Worm (Caenorhabditis elegans) whole organism, L4 larva: Measurements from ENCODE around the gene mks-5.
A peak's percentile ranks its signal among the peaks of the same experiment; 100 is the strongest.

ENCODE experiments used
- F26F4.8 ChIP-seq: fragments of 200-800 bp; sonication (Bioruptor generic); conservative IDR thresholded peaks from 2 replicates; pipeline ENCODE4 v1.3.6; 2022; ENCODE audit warnings: missing genetic modification characterization, missing compliant biosample characterization
- T20F7.1 ChIP-seq: fragments of 200-800 bp; sonication (Bioruptor generic); optimal IDR thresholded peaks from 2 replicates; lab custom pipeline; 2018; ENCODE audit warnings: mild to moderate bottlenecking, missing genetic modification characterization, missing compliant biosample characterization
- Y105C5A.15 ChIP-seq: fragments of 200-800 bp; sonication (Bioruptor generic); IDR thresholded peaks from 2 replicates; pipeline ENCODE4 v1.3.6; 2022; ENCODE audit warnings: missing genetic modification characterization, missing compliant biosample characterization
- Y48G9A.11 ChIP-seq: fragments of 200-800 bp; sonication (Bioruptor generic); IDR thresholded peaks from 2 replicates; pipeline ENCODE4 v1.3.6; 2022; ENCODE audit warnings: missing genetic modification reagents, missing genetic modification characterization, missing compliant biosample characterization
- ZK337.2 ChIP-seq: fragments of 200-800 bp; sonication (Bioruptor generic); IDR thresholded peaks from 2 replicates; pipeline ENCODE4 v1.3.6; 2022; ENCODE audit warnings: missing genetic modification reagents, missing genetic modification characterization, missing compliant biosample characterization
- aha-1 ChIP-seq: fragments of 150-350 bp; peaks from one replicate; lab custom pipeline; 2014; ENCODE audit warnings: missing biosample characterization, missing genetic modification characterization
- ceh-20 ChIP-seq: fragments of 200-800 bp; sonication (Bioruptor generic); IDR thresholded peaks from 2 replicates; pipeline ENCODE4 v1.3.6; 2022; ENCODE audit warnings: missing genetic modification reagents, missing genetic modification characterization, missing compliant biosample characterization
- ceh-44 ChIP-seq: fragments of 200-800 bp; sonication (Bioruptor generic); IDR thresholded peaks from 2 replicates; pipeline ENCODE4 v1.3.6; 2022; ENCODE audit warnings: missing genetic modification reagents, missing genetic modification characterization, missing compliant biosample characterization
- ces-1 ChIP-seq: fragments of 150-350 bp; sonication (generic microtip); optimal IDR thresholded peaks from 4 replicates; lab custom pipeline; 2014; ENCODE audit warnings: missing biosample characterization, missing genetic modification reagents, missing genetic modification characterization
- ctbp-1 ChIP-seq: fragments of 200-800 bp; sonication (Bioruptor generic); IDR thresholded peaks from 2 replicates; pipeline ENCODE4 v1.3.6; 2022; ENCODE audit warnings: missing genetic modification reagents, missing genetic modification characterization, missing compliant biosample characterization
- daf-16 ChIP-seq, 3 experiments: sonication (generic microtip); optimal IDR thresholded peaks; 2 replicates each; lab custom pipeline; 2016 to 2017; ENCODE audit warnings: missing genetic modification characterization in 3 of 3, missing genetic modification reagents in 3 of 3, mild to moderate bottlenecking in 2 of 3, missing compliant biosample characterization in 2 of 3, missing biosample characterization in 1 of 3, moderate library complexity in 1 of 3
- daf-19 ChIP-seq: fragments of 200-800 bp; sonication (Bioruptor generic); conservative IDR thresholded peaks from 2 replicates; pipeline ENCODE4 v1.3.6; 2022; ENCODE audit warnings: missing genetic modification characterization, missing compliant biosample characterization
- dmd-6 ChIP-seq: fragments of 200-800 bp; sonication (Bioruptor generic); IDR thresholded peaks from 2 replicates; pipeline ENCODE4 v1.3.6; 2022; ENCODE audit warnings: missing genetic modification reagents, missing genetic modification characterization, missing compliant biosample characterization
- dpl-1 ChIP-seq: fragments of 150-350 bp; optimal IDR thresholded peaks from 2 replicates; lab custom pipeline; 2014; ENCODE audit warnings: missing biosample characterization, missing genetic modification reagents, missing genetic modification characterization
- duxl-1 ChIP-seq: sonication (generic microtip); optimal IDR thresholded peaks from 2 replicates; lab custom pipeline; 2016; ENCODE audit warnings: mild to moderate bottlenecking, missing genetic modification characterization, moderate library complexity, missing compliant biosample characterization; ENCODE audit not compliant: poor library complexity
- fkh-10 ChIP-seq: fragments of 150-350 bp; optimal IDR thresholded peaks from 2 replicates; lab custom pipeline; 2014; ENCODE audit warnings: missing biosample characterization, missing genetic modification reagents, missing genetic modification characterization
- lin-29 ChIP-seq: fragments of 200-800 bp; sonication (Bioruptor generic); IDR thresholded peaks from 2 replicates; pipeline ENCODE4 v1.3.6; 2022; ENCODE audit warnings: missing genetic modification reagents, missing genetic modification characterization, missing compliant biosample characterization
- lsy-2 ChIP-seq, 2 experiments: fragments of 150-350 bp in 1 of 2; sonication (generic microtip) in 1 of 2; optimal IDR thresholded peaks; 2 replicates each; lab custom pipeline; 2014 to 2017; ENCODE audit warnings: missing biosample characterization in 2 of 2, missing genetic modification characterization in 2 of 2
- mdt-29 ChIP-seq: fragments of 200-800 bp; sonication (Bioruptor generic); IDR thresholded peaks from 2 replicates; pipeline ENCODE4 v1.3.6; 2022; ENCODE audit warnings: missing genetic modification reagents, missing genetic modification characterization, missing compliant biosample characterization
- mxl-3 ChIP-seq: fragments of 200-800 bp; sonication (Bioruptor generic); optimal IDR thresholded peaks from 2 replicates; lab custom pipeline; 2018; ENCODE audit warnings: mild to moderate bottlenecking, missing genetic modification characterization, missing compliant biosample characterization
- nhr-102 ChIP-seq: sonication (generic microtip); optimal IDR thresholded peaks from 2 replicates; lab custom pipeline; 2016; ENCODE audit warnings: mild to moderate bottlenecking, missing genetic modification characterization, moderate library complexity, missing compliant biosample characterization
- nhr-25 ChIP-seq: sonication (generic microtip); optimal IDR thresholded peaks from 2 replicates; lab custom pipeline; 2017; ENCODE audit warnings: missing genetic modification characterization, mild to moderate bottlenecking, missing compliant biosample characterization, antibody characterized with exemption, moderate library complexity, borderline replicate concordance; ENCODE audit not compliant: insufficient read depth
- nhr-28 ChIP-seq: fragments of 150-350 bp; optimal IDR thresholded peaks from 2 replicates; lab custom pipeline; 2014; ENCODE audit warnings: missing biosample characterization, missing genetic modification characterization
- nhr-41 ChIP-seq: fragments of 200-800 bp; sonication (Bioruptor generic); IDR thresholded peaks from 2 replicates; pipeline ENCODE4 v1.3.6; 2022; ENCODE audit warnings: missing genetic modification reagents, missing genetic modification characterization, missing compliant biosample characterization
- nhr-6 ChIP-seq: fragments of 150-350 bp; optimal IDR thresholded peaks from 2 replicates; lab custom pipeline; 2014; ENCODE audit warnings: missing biosample characterization, missing genetic modification characterization
- nhr-76 ChIP-seq: fragments of 150-350 bp; optimal IDR thresholded peaks from 2 replicates; lab custom pipeline; 2014; ENCODE audit warnings: missing biosample characterization, missing genetic modification characterization
- nhr-77 ChIP-seq: fragments of 150-350 bp; optimal IDR thresholded peaks from 2 replicates; lab custom pipeline; 2014; ENCODE audit warnings: missing biosample characterization, missing genetic modification characterization
- pqm-1 ChIP-seq: sonication (generic microtip); optimal IDR thresholded peaks from 2 replicates; lab custom pipeline; 2017; ENCODE audit warnings: missing biosample characterization, missing genetic modification characterization
- spr-1 ChIP-seq: sonication (generic microtip); optimal IDR thresholded peaks from 2 replicates; lab custom pipeline; 2016; ENCODE audit warnings: mild to moderate bottlenecking, missing genetic modification characterization, missing compliant biosample characterization
- spr-3 ChIP-seq: fragments of 200-800 bp; sonication (Bioruptor generic); optimal IDR thresholded peaks from 2 replicates; lab custom pipeline; 2018; ENCODE audit warnings: mild to moderate bottlenecking, missing genetic modification characterization, missing compliant biosample characterization
- unc-130 ChIP-seq: sonication (generic microtip); optimal IDR thresholded peaks from 2 replicates; lab custom pipeline; 2016; ENCODE audit warnings: missing genetic modification reagents, missing genetic modification characterization, missing compliant biosample characterization
- unc-39 ChIP-seq: sonication (generic microtip); optimal IDR thresholded peaks from 2 replicates; lab custom pipeline; 2017; ENCODE audit warnings: missing biosample characterization, missing genetic modification characterization
- unc-62 ChIP-seq, 3 experiments: fragments of 150-350 bp in 1 of 3; sonication (generic microtip); optimal IDR thresholded peaks in 2 of 3; peaks in 1 of 3; 1 replicate in 1 of 3; 2 replicates in 2 of 3; lab custom pipeline; 2014 to 2017; ENCODE audit warnings: missing biosample characterization in 3 of 3, missing genetic modification characterization in 3 of 3, missing genetic modification reagents in 3 of 3, missing genotype in 1 of 3
- zfp-2 ChIP-seq: sonication (generic microtip); optimal IDR thresholded peaks from 2 replicates; lab custom pipeline; 2016; ENCODE audit warnings: mild to moderate bottlenecking, missing genetic modification characterization, missing compliant biosample characterization
- zip-11 ChIP-seq: fragments of 200-800 bp; sonication (Bioruptor generic); IDR thresholded peaks from 2 replicates; pipeline ENCODE4 v1.3.6; 2022; ENCODE audit warnings: missing genetic modification characterization, missing compliant biosample characterization
- zip-2 ChIP-seq: fragments of 150-350 bp; optimal IDR thresholded peaks from 2 replicates; lab custom pipeline; 2014; ENCODE audit warnings: missing biosample characterization, missing genetic modification characterization

The mks-5 gene

DNA sequence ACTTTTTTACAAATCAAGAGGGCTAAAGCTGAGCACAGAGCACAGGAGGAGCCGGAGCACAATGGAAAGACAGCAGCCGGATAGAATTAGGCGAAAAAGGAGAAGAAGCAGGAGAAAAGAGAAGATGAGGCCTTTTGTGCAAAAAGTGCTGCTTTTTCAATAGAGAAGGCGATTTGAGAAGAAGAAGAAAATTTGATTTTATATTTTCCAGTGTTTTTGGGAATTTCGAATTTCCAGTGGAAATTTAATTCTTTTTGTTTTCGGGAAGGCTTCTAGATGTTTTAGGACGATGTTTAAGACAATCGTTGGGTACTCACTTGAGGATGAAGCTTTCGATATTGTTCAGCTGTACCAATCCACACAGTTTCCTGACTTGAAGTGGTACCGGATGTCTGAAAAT is 33.7 kb downstream of the mks-5 start:
- TF ChIP-seq ceh-20 (GFP tag; lab: Robert Waterston, UW), result no peak
- TF ChIP-seq fkh-10 (GFP tag; lab: Kevin White, UChicago), result peak; percentile 77
- TF ChIP-seq zip-11, result no peak
- TF ChIP-seq nhr-76, result no peak
- no peak for TF ChIP-seq spr-3 (GFP tag; lab: Kevin White, UChicago)
- TF ChIP-seq nhr-41 (GFP tag; lab: Robert Waterston, UW), result no peak

DNA sequence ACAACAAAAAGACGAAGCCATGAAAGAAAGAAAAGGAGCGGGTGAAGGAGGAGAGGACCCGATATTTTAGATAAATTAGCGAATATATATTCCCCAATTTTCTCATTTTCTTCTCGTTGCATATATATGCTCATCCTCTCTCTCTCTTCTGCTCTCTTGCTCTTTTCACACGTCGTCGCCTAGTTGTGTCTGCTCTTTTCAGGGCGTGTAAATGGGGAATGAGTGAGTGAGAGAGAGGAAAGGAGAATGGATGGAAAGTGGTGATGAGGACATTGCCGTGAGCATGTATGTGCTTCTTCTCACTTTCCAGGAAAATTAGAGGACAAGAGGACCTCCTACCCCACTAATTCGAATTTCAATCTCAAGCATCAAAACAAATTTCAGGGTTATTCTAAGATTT is 35.4 kb downstream of the mks-5 start:
- TF ChIP-seq T20F7.1 (GFP tag; lab: Kevin White, UChicago) (no peak), daf-19 (GFP tag; lab: Robert Waterston, UW) (no peak), zfp-2 (tag; lab: Kevin White, UChicago) (no peak), nhr-76 (no peak), spr-1 (tag; lab: Kevin White, UChicago) (no peak), mdt-29 (GFP tag; lab: Robert Waterston, UW) (no peak), mxl-3 (no peak)

DNA sequence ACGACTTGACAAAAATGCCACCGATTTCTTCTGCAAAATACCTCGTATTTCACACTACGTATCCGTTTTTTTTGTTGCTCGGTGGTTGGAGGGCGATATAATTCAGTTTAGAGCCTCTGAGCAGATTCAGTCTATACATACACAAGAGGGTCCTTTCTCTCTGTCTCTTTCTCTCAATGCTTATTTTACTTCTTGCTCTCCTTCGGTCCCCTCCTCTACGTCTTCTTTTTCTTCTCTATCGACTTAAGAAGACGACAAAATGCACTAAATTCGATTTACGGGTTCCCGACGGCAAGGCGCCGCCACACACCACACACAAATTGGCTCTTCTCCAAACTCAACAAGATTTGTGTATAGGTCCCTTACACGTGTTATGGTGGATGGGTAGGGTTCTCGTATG is 38.9 kb downstream of the mks-5 start:
- TF ChIP-seq ceh-44, result no peak
- TF ChIP-seq dmd-6 (GFP tag; lab: Robert Waterston, UW), result no peak
- TF ChIP-seq aha-1 (tag; lab: Kevin White, UChicago), result peak; percentile 26
- peak in 1 of 2 experiments; percentile 14 for TF ChIP-seq lsy-2 (tag; optimal IDR thresholded peaks at IDR 0.05; lab: Kevin White, UChicago)
- no peak for TF ChIP-seq duxl-1 (tag; lab: Kevin White, UChicago)
- peak; percentile 73 for TF ChIP-seq ctbp-1 (GFP tag; lab: Robert Waterston, UW)
- TF ChIP-seq Y105C5A.15 (GFP tag; lab: Robert Waterston, UW), result no peak
- TF ChIP-seq Y48G9A.11, result no peak
- peak; percentile 88 for TF ChIP-seq ces-1 (GFP tag; lab: Kevin White, UChicago)
- peak; percentile 86 for TF ChIP-seq fkh-10 (GFP tag; lab: Kevin White, UChicago)

DNA sequence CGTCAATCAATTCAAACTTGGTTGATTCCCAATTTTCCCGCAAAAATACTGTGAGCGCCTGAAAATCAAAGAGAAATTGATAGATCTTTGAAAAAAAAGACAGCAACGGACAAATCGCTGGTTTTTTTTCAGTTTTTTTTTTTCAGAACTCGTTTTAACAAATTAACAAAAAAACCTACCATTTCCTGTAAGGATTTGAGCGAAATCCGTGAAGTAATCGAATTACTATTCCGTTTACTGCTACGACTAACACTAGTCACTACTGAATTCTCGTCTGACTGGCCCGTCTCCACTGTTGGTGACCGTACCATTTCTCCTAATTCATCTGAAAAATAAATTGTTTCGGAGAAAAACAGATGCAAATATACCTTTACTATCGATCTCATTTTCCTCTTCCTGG is 39.4 kb downstream of the mks-5 start:
- TF ChIP-seq aha-1 (tag; lab: Kevin White, UChicago) (peak; percentile 92), lin-29 (no peak), dpl-1 (GFP tag; lab: Kevin White, UChicago) (no peak), pqm-1 (tag; lab: Kevin White, UChicago) (no peak), unc-39 (tag; lab: Kevin White, UChicago) (no peak), zip-11 (no peak), unc-62 (GFP tag; optimal IDR thresholded peaks at IDR 0.05 in 1 of 2; lab: Kevin White, UChicago) (peak in 1 of 2 experiments; percentile 10), unc-62 (tag; optimal IDR thresholded peaks at IDR 0.05; lab: Kevin White, UChicago) (no peak)
- TF ChIP-seq, all 104 proteins: peak for 2

DNA sequence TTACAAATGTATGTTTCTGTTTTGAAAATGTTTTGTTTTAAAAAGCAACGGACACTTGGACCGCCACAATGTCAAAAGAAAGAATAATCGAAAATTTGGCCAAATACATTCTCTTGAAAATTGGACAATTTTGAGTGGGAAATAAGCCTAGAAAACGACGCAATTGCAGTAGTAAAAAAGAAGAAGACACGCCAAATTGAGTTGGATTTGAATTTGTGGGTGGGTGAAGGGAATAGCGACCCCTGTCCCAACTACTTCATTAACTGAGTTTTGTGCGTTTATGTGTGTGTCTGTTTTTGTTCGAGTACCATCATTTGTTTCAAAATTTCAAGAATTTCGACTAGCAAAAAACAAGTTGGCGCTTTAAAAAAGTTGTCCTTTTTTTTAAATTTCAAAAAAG is 40.8 kb downstream of the mks-5 start:
- no peak for TF ChIP-seq nhr-77
- no peak for TF ChIP-seq zip-2 (tag; lab: Kevin White, UChicago)
- no peak for TF ChIP-seq nhr-6
- TF ChIP-seq unc-130 (GFP tag; lab: Kevin White, UChicago), result no peak
- no peak for TF ChIP-seq nhr-28 (tag; lab: Kevin White, UChicago)
- TF ChIP-seq daf-16 (GFP tag; optimal IDR thresholded peaks at IDR 0.05; lab: Kevin White, UChicago), result no peak
- TF ChIP-seq daf-16 (tag; optimal IDR thresholded peaks at IDR 0.05; lab: Kevin White, UChicago), result no peak
- TF ChIP-seq unc-62 (GFP tag; optimal IDR thresholded peaks at IDR 0.05 in 1 of 2; lab: Kevin White, UChicago), result peak in 1 of 2 experiments; percentile 22
- no peak for TF ChIP-seq unc-62 (tag; optimal IDR thresholded peaks at IDR 0.05; lab: Kevin White, UChicago)

DNA sequence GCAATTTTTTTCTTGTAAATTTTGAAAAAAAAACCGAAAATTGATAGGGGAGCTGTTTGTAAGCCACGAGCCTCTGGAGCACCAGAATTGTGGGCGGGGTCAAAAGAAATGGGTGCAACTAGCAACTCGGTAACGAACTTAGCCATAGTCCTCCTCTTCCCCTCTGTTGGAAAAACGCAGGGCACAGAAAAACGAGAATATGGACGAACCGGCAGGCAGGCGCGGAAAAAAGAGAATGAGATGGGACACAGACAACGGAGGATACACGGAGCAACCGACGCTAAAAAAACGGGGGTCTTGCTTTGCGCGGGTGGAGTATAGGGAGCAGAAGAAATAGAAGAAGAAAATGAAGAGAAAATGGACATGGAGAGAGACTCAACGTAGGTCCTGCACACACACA is 41.6 kb downstream of the mks-5 start:
- TF ChIP-seq ZK337.2 (no peak), F26F4.8 (GFP tag; lab: Robert Waterston, UW) (no peak), nhr-102 (tag; lab: Kevin White, UChicago) (no peak), fkh-10 (GFP tag; lab: Kevin White, UChicago) (peak; percentile 70), ces-1 (GFP tag; lab: Kevin White, UChicago) (peak; percentile 31), ctbp-1 (GFP tag; lab: Robert Waterston, UW) (peak; percentile 68; the same call in 1 of the 2 replicates), nhr-25 (tag; lab: Kevin White, UChicago) (no peak), aha-1 (tag; lab: Kevin White, UChicago) (peak; percentile 86)
- TF ChIP-seq, all 104 proteins: peak for 4
